Fruit fly (Drosophila melanogaster): ENCODE measurements around the gene AnxB10.
"Not testable (repeated sequence)": the region's sequence is repeated elsewhere in the genome, so short reads cannot be mapped to it uniquely, and the experiment has no call there.

- not testable (repeated sequence) for TF ChIP-seq unpg (GFP tag; optimal IDR thresholded peaks at IDR 0.05); CG1832 (GFP tag; optimal IDR thresholded peaks at IDR 0.05); CG43689 (GFP tag; IDR thresholded peaks at IDR 0.05); CG17186 (GFP tag; optimal IDR thresholded peaks at IDR 0.05); CG6854 (GFP tag; optimal IDR thresholded peaks at IDR 0.05); pum (GFP tag; optimal IDR thresholded peaks at IDR 0.05); CG4707 (GFP tag; optimal IDR thresholded peaks at IDR 0.05); disco-r (GFP tag; optimal IDR thresholded peaks at IDR 0.05); CG1529 (GFP tag; optimal IDR thresholded peaks at IDR 0.05); NC2β (GFP tag; optimal IDR thresholded peaks at IDR 0.05); sima (GFP tag; optimal IDR thresholded peaks at IDR 0.05)
These were observed 43.8 kb upstream of the AnxB10 start, which contains the start of gene SdicC for dm6 chrX:20217159-20217558.

All from whole organism, embryonic.